Fruit fly (Drosophila melanogaster): ENCODE results near the gene rtet.

The rtet gene

dm6 chr3R:21138220-21138754 is 30.0 kb downstream of the rtet start, which contains the start of gene meigo (continued):
- peak; percentile 31 to 56 for TF ChIP-seq tll (GFP tag; optimal IDR thresholded peaks at IDR 0.05)
- no peak for TF ChIP-seq CG15073 (GFP tag; optimal IDR thresholded peaks at IDR 0.05)
- no peak for TF ChIP-seq toy (GFP tag; IDR thresholded peaks at IDR 0.05)
- TF ChIP-seq emc (GFP tag; optimal IDR thresholded peaks at IDR 0.05): peak; percentile 9
- TF ChIP-seq CG30020 (tag; optimal IDR thresholded peaks at IDR 0.05): peak; percentile 74
- TF ChIP-seq CG15011 (GFP tag; optimal IDR thresholded peaks at IDR 0.05): no peak
- peak; percentile 19 for TF ChIP-seq Atf3 (GFP tag; optimal IDR thresholded peaks at IDR 0.05)
- peak; percentile 59 for TF ChIP-seq CG14014 (GFP tag; IDR thresholded peaks at IDR 0.05)
- no peak for TF ChIP-seq Dfd (GFP tag; optimal IDR thresholded peaks at IDR 0.05)
- TF ChIP-seq ftz-f1 (GFP tag; optimal IDR thresholded peaks at IDR 0.05): peak; percentile 0
- no peak for TF ChIP-seq CG11723 (GFP tag; optimal IDR thresholded peaks at IDR 0.05)
- TF ChIP-seq unpg (GFP tag; optimal IDR thresholded peaks at IDR 0.05): peak; percentile 64
- peak; percentile 57 for TF ChIP-seq CG4424 (GFP tag; optimal IDR thresholded peaks at IDR 0.05)
- no peak for TF ChIP-seq CG2678 (tag; optimal IDR thresholded peaks at IDR 0.05)
- no peak for TF ChIP-seq CG8765 (GFP tag; IDR thresholded peaks at IDR 0.05)
- no peak for TF ChIP-seq CG10565 (GFP tag; optimal IDR thresholded peaks at IDR 0.05)
- TF ChIP-seq CG13424 (tag; optimal IDR thresholded peaks at IDR 0.05): peak; percentile 76
- peak; percentile 42 for TF ChIP-seq CG4328 (GFP tag; optimal IDR thresholded peaks at IDR 0.05)
- TF ChIP-seq CG11696 (GFP tag; IDR thresholded peaks at IDR 0.05): no peak
- TF ChIP-seq Dref (GFP tag; IDR thresholded peaks at IDR 0.05): peak; percentile 79
- TF ChIP-seq CG6175 (GFP tag; IDR thresholded peaks at IDR 0.05): no peak
- peak; percentile 90 for TF ChIP-seq Abd-B (GFP tag; optimal IDR thresholded peaks at IDR 0.05)
- peak; percentile 50 for TF ChIP-seq Nf-YB (GFP tag; optimal IDR thresholded peaks at IDR 0.05)
- peak in 1 of 2 experiments; percentile 51 for TF ChIP-seq crp (GFP tag; optimal IDR thresholded peaks at IDR 0.05)
- TF ChIP-seq Med (GFP tag): peak; percentile 91
- no peak for TF ChIP-seq hbn (GFP tag; IDR thresholded peaks at IDR 0.05; ENCODE audit: partially characterized antibody)
- TF ChIP-seq CG15269 (tag; optimal IDR thresholded peaks at IDR 0.05): no peak
- no peak for TF ChIP-seq stc (GFP tag; IDR thresholded peaks at IDR 0.05)
- peak; percentile 86 for TF ChIP-seq CG12391 (tag; optimal IDR thresholded peaks at IDR 0.05)
- TF ChIP-seq aop (GFP tag; IDR thresholded peaks at IDR 0.05): no peak
- no peak for TF ChIP-seq ase (GFP tag; IDR thresholded peaks at IDR 0.05)
- no peak for TF ChIP-seq dmrt99B (tag; optimal IDR thresholded peaks at IDR 0.05)
- no peak for TF ChIP-seq seq (GFP tag; IDR thresholded peaks at IDR 0.05)
- no peak for TF ChIP-seq gce (GFP tag; IDR thresholded peaks at IDR 0.05)
- TF ChIP-seq mld (GFP tag; IDR thresholded peaks at IDR 0.05; ENCODE audit: partially characterized antibody): no peak
- TF ChIP-seq Atf-2 (GFP tag; optimal IDR thresholded peaks at IDR 0.05): peak; percentile 16
- peak; percentile 54 for TF ChIP-seq fd3F (GFP tag; optimal IDR thresholded peaks at IDR 0.05)
- peak; percentile 70 for TF ChIP-seq ind (GFP tag; optimal IDR thresholded peaks at IDR 0.05)
- TF ChIP-seq CG13123 (GFP tag; optimal IDR thresholded peaks at IDR 0.05): peak; percentile 44
- no peak for TF ChIP-seq CG17385 (GFP tag; optimal IDR thresholded peaks at IDR 0.05)
- TF ChIP-seq CG18262 (tag; optimal IDR thresholded peaks at IDR 0.05): peak; percentile 74
- TF ChIP-seq CG13296 (GFP tag; optimal IDR thresholded peaks at IDR 0.05): peak; percentile 76
- TF ChIP-seq CG30431 (GFP tag; optimal IDR thresholded peaks at IDR 0.05): no peak
- TF ChIP-seq insv (GFP tag; optimal IDR thresholded peaks at IDR 0.05): peak in 1 of 2 experiments; percentile 54
- peak; percentile 46 for TF ChIP-seq Six4 (GFP tag; optimal IDR thresholded peaks at IDR 0.05)
- peak; percentile 95 for TF ChIP-seq sens (GFP tag)
- TF ChIP-seq E2f2 (GFP tag; IDR thresholded peaks at IDR 0.05): peak; percentile 91
- peak; percentile 74 for TF ChIP-seq Dek (tag; optimal IDR thresholded peaks at IDR 0.05)
- no peak for TF ChIP-seq org-1 (GFP tag; optimal IDR thresholded peaks at IDR 0.05)
- peak; percentile 80 for TF ChIP-seq B-H2 (GFP tag; optimal IDR thresholded peaks at IDR 0.05)
- TF ChIP-seq Hand (GFP tag; optimal IDR thresholded peaks at IDR 0.05): peak; percentile 20
